Fruit fly (Drosophila melanogaster) whole organism, embryonic: ENCODE results near the gene CG43993.

Experiments used
- Atf3 ChIP-seq: fragments of 200-800 bp; sonication (Bioruptor generic); optimal IDR thresholded peaks from 3 replicates; lab custom pipeline; 2016; ENCODE audit warnings: missing biosample characterization, missing genetic modification characterization
- C15 ChIP-seq: fragments of 200-800 bp; sonication (Bioruptor generic); IDR thresholded peaks from 3 replicates; pipeline ENCODE4 v1.3.6; 2022; ENCODE audit warnings: missing biosample characterization, missing genetic modification characterization
- CG10979 ChIP-seq: fragments of 200-800 bp; sonication (Bioruptor generic); optimal IDR thresholded peaks from 2 replicates; lab custom pipeline; 2018; ENCODE audit warnings: missing biosample characterization, mild to moderate bottlenecking, missing genetic modification characterization, moderate library complexity
- CG12299 ChIP-seq: fragments of 200-800 bp; sonication (Bioruptor generic); optimal IDR thresholded peaks from 2 replicates; lab custom pipeline; 2018; ENCODE audit warnings: missing biosample characterization, mild to moderate bottlenecking, missing genetic modification characterization
- CG12942 ChIP-seq: fragments of 200-800 bp; sonication (Bioruptor generic); optimal IDR thresholded peaks from 3 replicates; lab custom pipeline; 2016; ENCODE audit warnings: missing biosample characterization, missing genetic modification characterization
- CG13123 ChIP-seq: fragments of 200-800 bp; sonication (Bioruptor generic); optimal IDR thresholded peaks from 2 replicates; lab custom pipeline; 2016; ENCODE audit warnings: missing biosample characterization, missing genetic modification characterization
- CG14667 ChIP-seq: fragments of 200-800 bp; sonication (Bioruptor generic); IDR thresholded peaks from 2 replicates; pipeline ENCODE4 v1.3.6; 2022; ENCODE audit warnings: missing biosample characterization, missing genetic modification characterization
- CG14710 ChIP-seq: fragments of 200-800 bp; sonication (Bioruptor generic); optimal IDR thresholded peaks from 3 replicates; lab custom pipeline; 2019; ENCODE audit warnings: missing biosample characterization, mild to moderate bottlenecking, missing genetic modification characterization, moderate library complexity
- CG1603 ChIP-seq: fragments of 200-800 bp; sonication (Bioruptor generic); optimal IDR thresholded peaks from 2 replicates; lab custom pipeline; 2019; ENCODE audit warnings: missing biosample characterization, mild to moderate bottlenecking, missing genetic modification characterization, moderate library complexity
- CG16815 ChIP-seq: fragments of 200-800 bp; sonication (Bioruptor generic); optimal IDR thresholded peaks from 3 replicates; lab custom pipeline; 2017; ENCODE audit warnings: missing biosample characterization, mild to moderate bottlenecking, missing genetic modification characterization
- CG18011 ChIP-seq: fragments of 200-800 bp; sonication (Bioruptor generic); optimal IDR thresholded peaks from 2 replicates; lab custom pipeline; 2017; ENCODE audit warnings: missing biosample characterization, missing genetic modification characterization, mild to moderate bottlenecking, moderate library complexity, missing genotype
- CG2129 ChIP-seq: fragments of 200-800 bp; sonication (Bioruptor generic); IDR thresholded peaks from 2 replicates; pipeline ENCODE4 v1.3.6; 2022; ENCODE audit warnings: missing biosample characterization, missing genetic modification characterization; ENCODE audit not compliant: partially characterized antibody
- CG2678 ChIP-seq: fragments of 200-800 bp; sonication (Bioruptor generic); optimal IDR thresholded peaks from 3 replicates; lab custom pipeline; 2019; ENCODE audit warnings: missing biosample characterization, mild to moderate bottlenecking, missing genetic modification characterization, moderate library complexity
- CG2712 ChIP-seq: fragments of 200-800 bp; optimal IDR thresholded peaks from 3 replicates; lab custom pipeline; 2019; ENCODE audit warnings: missing biosample characterization, mild to moderate bottlenecking, missing genetic modification characterization, moderate library complexity
- CG6689 ChIP-seq: fragments of 200-800 bp; sonication (Bioruptor generic); IDR thresholded peaks from 2 replicates; pipeline ENCODE4 v1.3.6; 2022; ENCODE audit warnings: missing biosample characterization, missing genetic modification characterization
- CG7839 ChIP-seq: fragments of 200-800 bp; sonication (Bioruptor generic); optimal IDR thresholded peaks from 3 replicates; lab custom pipeline; 2018; ENCODE audit warnings: missing biosample characterization, mild to moderate bottlenecking, missing genetic modification characterization, moderate library complexity
- Chrac-16 ChIP-seq: fragments of 200-800 bp; sonication (Bioruptor generic); optimal IDR thresholded peaks from 3 replicates; lab custom pipeline; 2016; ENCODE audit warnings: missing biosample characterization, missing genetic modification characterization
- D19A ChIP-seq: fragments of 200-800 bp; optimal IDR thresholded peaks from 3 replicates; lab custom pipeline; 2019; ENCODE audit warnings: missing biosample characterization, mild to moderate bottlenecking, missing genetic modification characterization, moderate library complexity
- ERR ChIP-seq: fragments of 200-800 bp; sonication (Bioruptor generic); optimal IDR thresholded peaks from 2 replicates; lab custom pipeline; 2016; ENCODE audit warnings: missing biosample characterization, missing genetic modification characterization
- Ets65A ChIP-seq: fragments of 200-800 bp; sonication (Bioruptor generic); peaks from one replicate; lab custom pipeline; 2016; ENCODE audit warnings: missing biosample characterization, missing genetic modification characterization
- GATAe ChIP-seq: fragments of 200-800 bp; sonication (Bioruptor generic); conservative IDR thresholded peaks from 2 replicates; pipeline ENCODE4 v1.3.6; 2022; ENCODE audit warnings: missing biosample characterization, missing genetic modification characterization
- Hey ChIP-seq: fragments of 200-800 bp; sonication (Bioruptor generic); optimal IDR thresholded peaks from 3 replicates; lab custom pipeline; 2018; ENCODE audit warnings: missing biosample characterization, mild to moderate bottlenecking, missing genetic modification characterization
- Lim3 ChIP-seq: fragments of 200-800 bp; sonication (Bioruptor generic); IDR thresholded peaks from 2 replicates; pipeline ENCODE4 v1.3.6; 2022; ENCODE audit warnings: missing biosample characterization, missing genetic modification characterization
- Mad ChIP-seq: fragments of 200-800 bp; sonication (Bioruptor generic); optimal IDR thresholded peaks from 2 replicates; lab custom pipeline; 2016; ENCODE audit warnings: missing biosample characterization, missing genetic modification characterization
- Nf-YA ChIP-seq: fragments of 200-800 bp; sonication (Bioruptor generic); IDR thresholded peaks from 2 replicates; pipeline ENCODE4 v1.3.6; 2022; ENCODE audit warnings: missing biosample characterization, missing genetic modification characterization
- Nf-YC ChIP-seq: fragments of 200-800 bp; optimal IDR thresholded peaks from 3 replicates; lab custom pipeline; 2019; ENCODE audit warnings: missing biosample characterization, mild to moderate bottlenecking, missing genetic modification characterization, moderate library complexity
- Sox102F ChIP-seq: fragments of 200-800 bp; sonication (Bioruptor generic); optimal IDR thresholded peaks from 2 replicates; lab custom pipeline; 2018; ENCODE audit warnings: missing biosample characterization, mild to moderate bottlenecking, missing genetic modification characterization, moderate library complexity
- Taf1 ChIP-seq: fragments of 200-800 bp; sonication (Bioruptor generic); IDR thresholded peaks from 2 replicates; pipeline ENCODE4 v1.3.6; 2022; ENCODE audit warnings: missing biosample characterization, missing genetic modification characterization
- bab2 ChIP-seq: fragments of 200-800 bp; sonication (Bioruptor generic); optimal IDR thresholded peaks from 2 replicates; lab custom pipeline; 2016; ENCODE audit warnings: missing biosample characterization, missing genetic modification characterization
- bigmax ChIP-seq: fragments of 200-800 bp; sonication (Bioruptor generic); optimal IDR thresholded peaks from 2 replicates; lab custom pipeline; 2018; ENCODE audit warnings: missing biosample characterization, mild to moderate bottlenecking, missing genetic modification characterization
- bsh ChIP-seq, 2 experiments: fragments of 200-800 bp; sonication (Bioruptor generic); optimal IDR thresholded peaks; 2 replicates each; lab custom pipeline; 2017 to 2018; ENCODE audit warnings: mild to moderate bottlenecking in 2 of 2, missing biosample characterization in 2 of 2, missing genetic modification characterization in 2 of 2, moderate library complexity in 1 of 2
- chn ChIP-seq: fragments of 200-800 bp; sonication (Bioruptor generic); optimal IDR thresholded peaks from 2 replicates; lab custom pipeline; 2016; ENCODE audit warnings: missing biosample characterization, missing genetic modification characterization
- dmrt11E ChIP-seq: fragments of 200-800 bp; sonication (Bioruptor generic); optimal IDR thresholded peaks from 3 replicates; lab custom pipeline; 2018; ENCODE audit warnings: missing biosample characterization, mild to moderate bottlenecking, missing genetic modification characterization, moderate library complexity
- exex ChIP-seq: fragments of 200-800 bp; sonication (Bioruptor generic); optimal IDR thresholded peaks from 4 replicates; lab custom pipeline; 2018; ENCODE audit warnings: missing biosample characterization, mild to moderate bottlenecking, missing genetic modification characterization, moderate library complexity
- fd96Cb ChIP-seq: fragments of 200-800 bp; sonication (Bioruptor generic); optimal IDR thresholded peaks from 2 replicates; lab custom pipeline; 2018; ENCODE audit warnings: missing biosample characterization, mild to moderate bottlenecking, missing genetic modification characterization, moderate library complexity
- gem ChIP-seq: fragments of 200-800 bp; sonication (Bioruptor generic); optimal IDR thresholded peaks from 2 replicates; lab custom pipeline; 2019; ENCODE audit warnings: missing biosample characterization, mild to moderate bottlenecking, missing genetic modification characterization, moderate library complexity
- gt ChIP-seq: fragments of 200-800 bp; sonication (Bioruptor generic); IDR thresholded peaks from 2 replicates; pipeline ENCODE4 v1.3.6; 2022; ENCODE audit warnings: missing biosample characterization, missing genetic modification characterization
- her ChIP-seq: fragments of 200-800 bp; sonication (Bioruptor generic); optimal IDR thresholded peaks from 2 replicates; lab custom pipeline; 2016; ENCODE audit warnings: missing biosample characterization, missing genetic modification characterization
- lola ChIP-seq, 3 experiments: fragments of >200 bp in 2 of 3; fragments of 200-800 bp in 1 of 3; sonication (Bioruptor generic) in 1 of 3; optimal IDR thresholded peaks; 2 replicates each; lab custom pipeline; 2017 to 2019; ENCODE audit warnings: missing biosample characterization in 3 of 3, missing genetic modification characterization in 3 of 3, mild to moderate bottlenecking in 1 of 3, moderate library complexity in 1 of 3
- nmo ChIP-seq: fragments of 200-800 bp; sonication (Bioruptor generic); optimal IDR thresholded peaks from 2 replicates; lab custom pipeline; 2018; ENCODE audit warnings: missing biosample characterization, mild to moderate bottlenecking, missing genetic modification characterization, moderate library complexity
- row ChIP-seq: fragments of 200-800 bp; sonication (Bioruptor generic); IDR thresholded peaks from 3 replicates; pipeline ENCODE4 v1.3.6; 2022; ENCODE audit warnings: missing biosample characterization, missing genetic modification characterization
- sc ChIP-seq, 3 experiments: fragments of >200 bp in 2 of 3; fragments of 200-800 bp in 1 of 3; sonication (Bioruptor generic) in 1 of 3; optimal IDR thresholded peaks; 2 replicates in 2 of 3; 3 replicates in 1 of 3; lab custom pipeline; 2017; ENCODE audit warnings: mild to moderate bottlenecking in 1 of 3, missing biosample characterization in 1 of 3, missing genetic modification characterization in 1 of 3, missing genetic modification reagents in 1 of 3
- sens ChIP-seq: fragments of 200-800 bp; sonication (Bioruptor generic); peaks from one replicate; lab custom pipeline; 2016; ENCODE audit warnings: missing biosample characterization, missing genetic modification characterization
- tna ChIP-seq: fragments of 200-800 bp; sonication (Bioruptor generic); IDR thresholded peaks from 2 replicates; pipeline ENCODE4 v1.3.6; 2022; ENCODE audit warnings: missing biosample characterization, missing genetic modification characterization; ENCODE audit not compliant: partially characterized antibody
- toy ChIP-seq: fragments of 200-800 bp; sonication (Bioruptor generic); IDR thresholded peaks from 2 replicates; pipeline ENCODE4 v1.3.6; 2022; ENCODE audit warnings: missing biosample characterization, missing genetic modification characterization
- trem ChIP-seq: fragments of 200-800 bp; optimal IDR thresholded peaks from 3 replicates; lab custom pipeline; 2019; ENCODE audit warnings: missing biosample characterization, mild to moderate bottlenecking, missing genetic modification characterization, moderate library complexity
- unpg ChIP-seq: fragments of 200-800 bp; sonication (Bioruptor generic); optimal IDR thresholded peaks from 3 replicates; lab custom pipeline; 2018; ENCODE audit warnings: missing biosample characterization, mild to moderate bottlenecking, missing genetic modification characterization, moderate library complexity
- zen ChIP-seq: fragments of 200-800 bp; sonication (Bioruptor generic); optimal IDR thresholded peaks from 3 replicates; lab custom pipeline; 2018; ENCODE audit warnings: missing biosample characterization, mild to moderate bottlenecking, missing genetic modification characterization, moderate library complexity
- zf30C ChIP-seq: fragments of 200-800 bp; sonication (Bioruptor generic); optimal IDR thresholded peaks from 3 replicates; lab custom pipeline; 2018; ENCODE audit warnings: missing biosample characterization, mild to moderate bottlenecking, missing genetic modification characterization
- zfh1 ChIP-seq: fragments of 200-800 bp; sonication (Bioruptor generic); IDR thresholded peaks from 3 replicates; pipeline ENCODE4 v1.3.6; 2022; ENCODE audit warnings: missing biosample characterization, missing genetic modification characterization

CG43993 gene

DNA sequence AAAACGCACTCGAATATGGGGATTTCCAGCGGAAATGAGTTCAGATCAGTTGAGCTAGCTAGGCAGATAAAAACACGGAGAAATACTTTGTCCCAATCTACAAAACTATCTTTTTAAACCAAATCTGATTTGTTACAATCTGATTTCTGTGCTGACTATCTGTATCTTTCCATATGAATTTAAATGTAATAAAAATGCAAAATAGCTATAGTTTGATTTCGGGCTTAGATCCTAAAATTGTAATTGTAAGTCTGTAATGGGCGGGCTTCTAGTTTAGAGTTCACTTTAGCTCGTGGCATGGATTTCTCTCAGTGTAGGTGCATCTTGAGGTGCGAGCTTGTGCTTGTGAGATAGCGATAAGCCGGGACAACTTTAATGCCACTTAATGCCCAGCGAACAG lies 29.9 kb downstream of the CG43993 start (continued):
- TF ChIP-seq fd96Cb (tag; lab: Kevin White, UChicago) = peak; percentile 35
- no peak for TF ChIP-seq CG13123 (GFP tag; lab: Kevin White, UChicago)
- TF ChIP-seq C15 (GFP tag; lab: Robert Waterston, UW) = no peak
- TF ChIP-seq CG14710 = peak; percentile 41
- no peak for TF ChIP-seq Nf-YC (tag; lab: Kevin White, UChicago)
- TF ChIP-seq CG7839 (tag; lab: Kevin White, UChicago) = peak; percentile 8
- peak; percentile 5 for TF ChIP-seq CG16815 (GFP tag; lab: Kevin White, UChicago)
- TF ChIP-seq CG2712 (tag; lab: Kevin White, UChicago) = peak; percentile 52
- TF ChIP-seq her = no peak
- TF ChIP-seq CG12299 = no peak
- no peak for TF ChIP-seq zen (tag; lab: Kevin White, UChicago)
- TF ChIP-seq Lim3 (GFP tag; lab: Robert Waterston, UW) = no peak
- TF ChIP-seq Atf3 (GFP tag; lab: Kevin White, UChicago) = no peak
- no peak for TF ChIP-seq tna (GFP tag; lab: Robert Waterston, UW)
- peak in 1 of 2 experiments; percentile 60 for TF ChIP-seq bsh (GFP tag; optimal IDR thresholded peaks at IDR 0.05; lab: Kevin White, UChicago)
- peak; percentile 34 for TF ChIP-seq Sox102F
- TF ChIP-seq gt (GFP tag; lab: Robert Waterston, UW) = no peak
- peak; percentile 50 for TF ChIP-seq gem (tag; lab: Kevin White, UChicago)
- TF ChIP-seq bigmax (GFP tag; lab: Kevin White, UChicago) = no peak
- TF ChIP-seq zfh1 = no peak
- TF ChIP-seq GATAe (GFP tag; lab: Robert Waterston, UW) = no peak
- peak; percentile 79 for TF ChIP-seq Ets65A (GFP tag; lab: Kevin White, UChicago)
- TF ChIP-seq trem (tag; lab: Kevin White, UChicago) = peak; percentile 6
- no peak for TF ChIP-seq CG14667 (GFP tag; lab: Robert Waterston, UW)
- TF ChIP-seq exex (tag; lab: Kevin White, UChicago) = no peak
- peak; percentile 5 for TF ChIP-seq Chrac-16 (GFP tag; lab: Kevin White, UChicago)
- peak in 1 of 3 experiments; percentile 65 for TF ChIP-seq lola (GFP tag; optimal IDR thresholded peaks at IDR 0.05; lab: Kevin White, UChicago)
- no peak for TF ChIP-seq CG18011 (GFP tag; lab: Kevin White, UChicago)
- TF ChIP-seq CG12942 = no peak
- no peak for TF ChIP-seq Taf1
- TF ChIP-seq toy = no peak
- TF ChIP-seq CG1603 (tag; lab: Kevin White, UChicago) = peak; percentile 35
- TF ChIP-seq ERR = no peak
- TF ChIP-seq nmo (GFP tag; lab: Kevin White, UChicago) = peak; percentile 14
- TF ChIP-seq Nf-YA (GFP tag; lab: Robert Waterston, UW) = no peak
- no peak for TF ChIP-seq Hey (tag; lab: Kevin White, UChicago)
- TF ChIP-seq unpg (GFP tag; lab: Kevin White, UChicago) = peak; percentile 3
- TF ChIP-seq sc (optimal IDR thresholded peaks at IDR 0.05; lab: Kevin White, UChicago) = no peak
- TF ChIP-seq sc (GFP tag; optimal IDR thresholded peaks at IDR 0.05; lab: Kevin White, UChicago) = peak; percentile 14
- TF ChIP-seq CG2678 (tag; lab: Kevin White, UChicago) = peak; percentile 12
- no peak for TF ChIP-seq bab2
- TF ChIP-seq CG10979 = peak; percentile 60
- no peak for TF ChIP-seq CG2129 (GFP tag; lab: Robert Waterston, UW)
- peak; percentile 34 for TF ChIP-seq sens
- peak; percentile 25 for TF ChIP-seq chn (GFP tag; lab: Kevin White, UChicago)
- TF ChIP-seq zf30C (GFP tag; lab: Kevin White, UChicago) = peak; percentile 55
- TF ChIP-seq dmrt11E (tag; lab: Kevin White, UChicago) = peak; percentile 69
- peak; percentile 45 for TF ChIP-seq D19A (tag; lab: Kevin White, UChicago)
- 0 out of 2 replicates have a peak, but pooled peaks have one; percentile 5 for TF ChIP-seq CG6689 (GFP tag; lab: Robert Waterston, UW)
- no peak for TF ChIP-seq Mad
- TF ChIP-seq row (GFP tag; lab: Robert Waterston, UW) = 0 out of 3 replicates have a peak, but pooled peaks have one; percentile 28
